Fruit fly (Drosophila melanogaster): Measurements from ENCODE around the gene RpL13A.

- no peak for TF ChIP-seq Hmx (GFP tag; optimal IDR thresholded peaks at IDR 0.05)
- no peak for TF ChIP-seq cwo (GFP tag; optimal IDR thresholded peaks at IDR 0.05)
- no peak for TF ChIP-seq Drgx (GFP tag; IDR thresholded peaks at IDR 0.05)
- TF ChIP-seq h (optimal IDR thresholded peaks at IDR 0.05): no peak
- TF ChIP-seq HLH54F (GFP tag; optimal IDR thresholded peaks at IDR 0.05): no peak
- no peak for TF ChIP-seq sisA (GFP tag; IDR thresholded peaks at IDR 0.05)
- TF ChIP-seq gce (GFP tag; IDR thresholded peaks at IDR 0.05): no peak
- TF ChIP-seq tll (GFP tag; optimal IDR thresholded peaks at IDR 0.05): no peak
- no peak for TF ChIP-seq prd (optimal IDR thresholded peaks at IDR 0.05)
- TF ChIP-seq prd (GFP tag; IDR thresholded peaks at IDR 0.05): no peak
- no peak for TF ChIP-seq dmrt11E (tag; optimal IDR thresholded peaks at IDR 0.05)
These were observed 45.7 kb downstream of the RpL13A start for dm6 chr3R:5669740-5670659.

Data from whole organism, embryonic.